Worm (Caenorhabditis elegans): Measurements from ENCODE around the gene tex-2.

- no peak for TF ChIP-seq F44E2.7 (GFP tag; IDR thresholded peaks at IDR 0.05)
- no peak for TF ChIP-seq pqm-1 (tag; optimal IDR thresholded peaks at IDR 0.05)
- TF ChIP-seq arid-1 (GFP tag; conservative IDR thresholded peaks at IDR 0.05): no peak
Measured at ce11 chrII:5899080-5899479, 25.7 kb upstream of the tex-2 start.

Measured in whole organism, L4 larva.